Worm (Caenorhabditis elegans): ENCODE measurements around the gene C34F6.1.

C34F6.1 gene

ce11 chrX:11193670-11194069 lies 3.0 kb downstream of the C34F6.1 start:
- TF ChIP-seq hlh-1 (tag; optimal IDR thresholded peaks at IDR 0.05) (peak; percentile 90), mep-1 (tag; optimal IDR thresholded peaks at IDR 0.05) (no peak), sptf-1 (tag; optimal IDR thresholded peaks at IDR 0.05) (no peak), tbx-8 (GFP tag; optimal IDR thresholded peaks at IDR 0.05) (no peak), lin-13 (tag; optimal IDR thresholded peaks at IDR 0.05) (no peak)

- no peak for TF ChIP-seq unc-39 (tag; optimal IDR thresholded peaks at IDR 0.05)
- TF ChIP-seq ceh-39 (tag; optimal IDR thresholded peaks at IDR 0.05): no peak
- TF ChIP-seq unc-62 (GFP tag; optimal IDR thresholded peaks at IDR 0.05): peak; percentile 26
- TF ChIP-seq elt-1 (tag; optimal IDR thresholded peaks at IDR 0.05; ENCODE audit: borderline replicate concordance, insufficient read depth): peak; percentile 29
- TF ChIP-seq unc-120 (tag; optimal IDR thresholded peaks at IDR 0.05; ENCODE audit: poor library complexity, severe bottlenecking): peak; percentile 20
Observed at ce11 chrX:11190443-11190842, 6.2 kb downstream of the C34F6.1 start.

ce11 chrX:11189515-11189914 lies 7.1 kb downstream of the C34F6.1 start, which contains the start of gene F13D2.1:
F13D2.1 (minus strand) TSS chrX:11189615.
- no peak for TF ChIP-seq ceh-83 (GFP tag; optimal IDR thresholded peaks at IDR 0.05)
- TF ChIP-seq ham-2 (GFP tag; optimal IDR thresholded peaks at IDR 0.05): no peak

- TF ChIP-seq pha-4 (tag; optimal IDR thresholded peaks at IDR 0.05) (no peak), mls-2 (tag; optimal IDR thresholded peaks at IDR 0.05) (no peak), zip-8 (tag; optimal IDR thresholded peaks at IDR 0.05) (no peak), nhr-12 (tag; optimal IDR thresholded peaks at IDR 0.05) (no peak), lin-32 (GFP tag; optimal IDR thresholded peaks at IDR 0.05) (no peak), unc-120 (tag; optimal IDR thresholded peaks at IDR 0.05; ENCODE audit: poor library complexity, severe bottlenecking) (no peak), nhr-2 (tag; optimal IDR thresholded peaks at IDR 0.05) (no peak), mab-5 (tag; optimal IDR thresholded peaks at IDR 0.05) (no peak), nhr-28 (tag; optimal IDR thresholded peaks at IDR 0.05) (no peak), elt-1 (tag; optimal IDR thresholded peaks at IDR 0.05; ENCODE audit: borderline replicate concordance, insufficient read depth) (no peak), ham-2 (GFP tag; optimal IDR thresholded peaks at IDR 0.05) (no peak), nhr-76 (tag; optimal IDR thresholded peaks at IDR 0.05) (no peak), ceh-43 (GFP tag; optimal IDR thresholded peaks at IDR 0.05) (no peak), elt-3 (tag; optimal IDR thresholded peaks at IDR 0.05) (no peak)
Observed at ce11 chrX:11185498-11185897, 11.1 kb downstream of the C34F6.1 start, which contains the start of gene gnrr-7. gnrr-7 (plus strand) TSS chrX:11185798.

- TF ChIP-seq flh-1 (GFP tag; optimal IDR thresholded peaks at IDR 0.05) (no peak), drap-1 (GFP tag; optimal IDR thresholded peaks at IDR 0.05) (no peak), blmp-1 (tag; optimal IDR thresholded peaks at IDR 0.05) (no peak), zip-8 (tag; optimal IDR thresholded peaks at IDR 0.05) (no peak), ztf-11 (tag; optimal IDR thresholded peaks at IDR 0.05) (no peak), lin-32 (GFP tag; optimal IDR thresholded peaks at IDR 0.05) (no peak), nhr-12 (tag; optimal IDR thresholded peaks at IDR 0.05) (no peak), nhr-28 (tag; optimal IDR thresholded peaks at IDR 0.05) (no peak), cnd-1 (tag; optimal IDR thresholded peaks at IDR 0.05) (no peak), hlh-1 (tag; optimal IDR thresholded peaks at IDR 0.05) (no peak), ham-2 (GFP tag; optimal IDR thresholded peaks at IDR 0.05) (no peak), snpc-4 (tag; optimal IDR thresholded peaks at IDR 0.05) (no peak), M03D4.4 (tag; optimal IDR thresholded peaks at IDR 0.05) (no peak), ceh-83 (GFP tag; optimal IDR thresholded peaks at IDR 0.05) (no peak), bed-3 (GFP tag; optimal IDR thresholded peaks at IDR 0.05) (no peak)
Observed at ce11 chrX:11178599-11178998, 18.0 kb downstream of the C34F6.1 start, which contains the start of gene gnrr-6. gnrr-6 (plus strand) TSS chrX:11178899.

Data from whole organism, mixed stage, embryonic.